Worm (Caenorhabditis elegans) whole organism, young adult: ENCODE data around the gene F44E5.17.

Source experiments
- B0019.2 ChIP-seq: fragments of 200-800 bp; sonication (Bioruptor generic); conservative IDR thresholded peaks from 2 replicates; pipeline ENCODE4 v1.3.6; 2022; ENCODE audit warnings: missing genetic modification reagents, missing genetic modification characterization, missing compliant biosample characterization
- B0035.1 ChIP-seq: sonication (generic microtip); optimal IDR thresholded peaks from 2 replicates; lab custom pipeline; 2016; ENCODE audit warnings: missing genetic modification characterization, mild to moderate bottlenecking, missing compliant biosample characterization, missing genotype, missing genetic modification reagents
- B0336.3 ChIP-seq: fragments of 200-800 bp; sonication (Bioruptor generic); IDR thresholded peaks from 2 replicates; pipeline ENCODE4 v1.3.6; 2022; ENCODE audit warnings: missing genetic modification characterization, missing compliant biosample characterization
- C06A6.2 ChIP-seq: fragments of 200-800 bp; sonication (Bioruptor generic); conservative IDR thresholded peaks from 2 replicates; pipeline ENCODE4 v1.3.6; 2022; ENCODE audit warnings: missing genetic modification characterization, missing compliant biosample characterization
- F23B12.7 ChIP-seq: sonication (generic microtip); optimal IDR thresholded peaks from 2 replicates; lab custom pipeline; 2017; ENCODE audit warnings: missing genetic modification characterization, mild to moderate bottlenecking, missing compliant biosample characterization, antibody characterized with exemption, moderate library complexity; ENCODE audit not compliant: insufficient read depth
- F37B4.10 ChIP-seq: fragments of 200-800 bp; sonication (Bioruptor generic); IDR thresholded peaks from 2 replicates; pipeline ENCODE4 v1.3.6; 2022; ENCODE audit warnings: missing genetic modification characterization, missing compliant biosample characterization
- F55B11.4 ChIP-seq: sonication (generic microtip); optimal IDR thresholded peaks from 2 replicates; lab custom pipeline; 2016; ENCODE audit warnings: missing compliant biosample characterization, missing genetic modification characterization, borderline replicate concordance; ENCODE audit not compliant: insufficient read depth
- K11D2.4 ChIP-seq: fragments of 200-800 bp; sonication (Bioruptor generic); IDR thresholded peaks from 2 replicates; pipeline ENCODE4 v1.3.6; 2022; ENCODE audit warnings: missing genetic modification reagents, missing genetic modification characterization, missing compliant biosample characterization
- K12H6.12 ChIP-seq: fragments of 200-800 bp; sonication (Bioruptor generic); optimal IDR thresholded peaks from 2 replicates; lab custom pipeline; 2018; ENCODE audit warnings: mild to moderate bottlenecking, missing genetic modification characterization, missing compliant biosample characterization
- T07F8.4 ChIP-seq: sonication (generic microtip); optimal IDR thresholded peaks from 2 replicates; lab custom pipeline; 2016; ENCODE audit warnings: mild to moderate bottlenecking, missing genetic modification characterization, moderate library complexity, missing compliant biosample characterization
- Y53F4B.3 ChIP-seq: fragments of 200-800 bp; sonication (Bioruptor generic); IDR thresholded peaks from 2 replicates; pipeline ENCODE4 v1.3.6; 2022; ENCODE audit warnings: missing genetic modification reagents, missing genetic modification characterization, missing compliant biosample characterization
- Y56A3A.18 ChIP-seq: fragments of 200-800 bp; sonication (Bioruptor generic); IDR thresholded peaks from 2 replicates; pipeline ENCODE4 v1.3.6; 2022; ENCODE audit warnings: missing genetic modification reagents, missing genetic modification characterization, missing compliant biosample characterization
- Y67H2A.10 ChIP-seq: fragments of 200-800 bp; sonication (Bioruptor generic); conservative IDR thresholded peaks from 2 replicates; pipeline ENCODE4 v1.3.6; 2022; ENCODE audit warnings: missing genetic modification reagents, missing genetic modification characterization, missing compliant biosample characterization
- ZK185.1 ChIP-seq: sonication (generic microtip); optimal IDR thresholded peaks from 2 replicates; lab custom pipeline; 2016; ENCODE audit warnings: mild to moderate bottlenecking, missing genetic modification characterization, missing compliant biosample characterization; ENCODE audit not compliant: poor library complexity, severe bottlenecking
- akir-1 ChIP-seq: fragments of 200-800 bp; sonication (Bioruptor generic); optimal IDR thresholded peaks from 2 replicates; lab custom pipeline; 2018; ENCODE audit warnings: mild to moderate bottlenecking, missing genetic modification characterization, moderate library complexity, missing compliant biosample characterization
- ccch-3 ChIP-seq: fragments of 200-800 bp; sonication (Bioruptor generic); optimal IDR thresholded peaks from 2 replicates; lab custom pipeline; 2018; ENCODE audit warnings: mild to moderate bottlenecking, missing genetic modification characterization, missing compliant biosample characterization
- die-1 ChIP-seq: sonication (generic microtip); optimal IDR thresholded peaks from 2 replicates; lab custom pipeline; 2016; ENCODE audit warnings: missing genotype, mild to moderate bottlenecking, missing genetic modification characterization, missing compliant biosample characterization
- dpff-1 ChIP-seq: sonication (generic microtip); optimal IDR thresholded peaks from 2 replicates; lab custom pipeline; 2017; ENCODE audit warnings: mild to moderate bottlenecking, missing genetic modification characterization, missing compliant biosample characterization
- efl-1 ChIP-seq: fragments of 150-350 bp; optimal IDR thresholded peaks from 2 replicates; lab custom pipeline; 2014; ENCODE audit warnings: missing biosample characterization, missing genetic modification reagents, missing genetic modification characterization
- ekl-4 ChIP-seq: fragments of 200-800 bp; sonication (Bioruptor generic); IDR thresholded peaks from 2 replicates; pipeline ENCODE4 v1.3.6; 2022; ENCODE audit warnings: missing genetic modification reagents, missing genetic modification characterization, missing compliant biosample characterization
- hlh-12 ChIP-seq: sonication (generic microtip); optimal IDR thresholded peaks from 2 replicates; lab custom pipeline; 2016; ENCODE audit warnings: missing genetic modification characterization, missing compliant biosample characterization
- hlh-26 ChIP-seq: fragments of 200-800 bp; sonication (Bioruptor generic); conservative IDR thresholded peaks from 2 replicates; pipeline ENCODE4 v1.3.6; 2022; ENCODE audit warnings: missing genetic modification reagents, missing genetic modification characterization, missing compliant biosample characterization
- hsf-1 ChIP-seq: fragments of 200-800 bp; sonication (Bioruptor generic); IDR thresholded peaks from 2 replicates; pipeline ENCODE4 v1.3.6; 2022; ENCODE audit warnings: missing genetic modification reagents, missing genetic modification characterization, missing compliant biosample characterization
- lag-1 ChIP-seq: fragments of 200-800 bp; sonication (Bioruptor generic); IDR thresholded peaks from 2 replicates; pipeline ENCODE4 v1.3.6; 2022; ENCODE audit warnings: missing genetic modification reagents, missing genetic modification characterization, missing compliant biosample characterization
- let-607 ChIP-seq, 2 experiments: fragments of 200-800 bp in 1 of 2; sonication (Bioruptor generic) in 1 of 2; sonication (generic microtip) in 1 of 2; optimal IDR thresholded peaks; 2 replicates each; lab custom pipeline; 2016 to 2018; ENCODE audit warnings: mild to moderate bottlenecking in 2 of 2, missing compliant biosample characterization in 2 of 2, missing genetic modification characterization in 2 of 2, moderate library complexity in 2 of 2, missing genotype in 1 of 2
- lsl-1 ChIP-seq: fragments of 200-800 bp; sonication (Bioruptor generic); optimal IDR thresholded peaks from 2 replicates; lab custom pipeline; 2018; ENCODE audit warnings: mild to moderate bottlenecking, missing genetic modification characterization, moderate library complexity, missing compliant biosample characterization
- madf-3 ChIP-seq: fragments of 200-800 bp; sonication (Bioruptor generic); IDR thresholded peaks from 2 replicates; pipeline ENCODE4 v1.3.6; 2022; ENCODE audit warnings: missing genetic modification reagents, missing genetic modification characterization, missing compliant biosample characterization
- madf-6 ChIP-seq: fragments of 200-800 bp; sonication (Bioruptor generic); IDR thresholded peaks from 2 replicates; pipeline ENCODE4 v1.3.6; 2022; ENCODE audit warnings: missing genetic modification reagents, missing genetic modification characterization, missing compliant biosample characterization
- mxl-1 ChIP-seq: sonication (generic microtip); optimal IDR thresholded peaks from 2 replicates; lab custom pipeline; 2016; ENCODE audit warnings: missing genetic modification characterization, missing compliant biosample characterization
- nfya-1 ChIP-seq: sonication (generic microtip); optimal IDR thresholded peaks from 2 replicates; lab custom pipeline; 2017; ENCODE audit warnings: antibody characterized with exemption, missing compliant biosample characterization, missing genetic modification characterization, borderline replicate concordance; ENCODE audit not compliant: insufficient read depth
- nhr-27 ChIP-seq: fragments of 200-800 bp; sonication (Bioruptor generic); optimal IDR thresholded peaks from 2 replicates; lab custom pipeline; 2018; ENCODE audit warnings: mild to moderate bottlenecking, missing genetic modification characterization, moderate library complexity, missing compliant biosample characterization
- nhr-80 ChIP-seq: sonication (generic microtip); optimal IDR thresholded peaks from 2 replicates; lab custom pipeline; 2016; ENCODE audit warnings: missing genetic modification characterization, missing compliant biosample characterization
- nhr-90 ChIP-seq: sonication (generic microtip); optimal IDR thresholded peaks from 2 replicates; lab custom pipeline; 2016; ENCODE audit warnings: missing genotype, mild to moderate bottlenecking, missing genetic modification characterization, missing compliant biosample characterization
- rcor-1 ChIP-seq: fragments of 200-800 bp; sonication (Bioruptor generic); IDR thresholded peaks from 2 replicates; pipeline ENCODE4 v1.3.6; 2022; ENCODE audit warnings: missing genetic modification reagents, missing genetic modification characterization, missing compliant biosample characterization
- rec-8 ChIP-seq, 2 experiments: sonication (generic microtip); optimal IDR thresholded peaks; 2 replicates each; lab custom pipeline; 2016; ENCODE audit warnings: mild to moderate bottlenecking in 2 of 2, missing genetic modification characterization in 2 of 2, missing genetic modification reagents in 2 of 2, missing genotype in 2 of 2, missing biosample characterization in 1 of 2, missing compliant biosample characterization in 1 of 2, moderate library complexity in 1 of 2
- sdz-38 ChIP-seq: sonication (generic microtip); optimal IDR thresholded peaks from 2 replicates; lab custom pipeline; 2016; ENCODE audit warnings: missing genotype, missing genetic modification characterization, missing compliant biosample characterization
- sea-2 ChIP-seq: fragments of 200-800 bp; sonication (Bioruptor generic); IDR thresholded peaks from 2 replicates; pipeline ENCODE4 v1.3.6; 2022; ENCODE audit warnings: missing genetic modification characterization, missing compliant biosample characterization
- snpc-3.4 ChIP-seq: sonication (generic microtip); optimal IDR thresholded peaks from 2 replicates; lab custom pipeline; 2017; ENCODE audit warnings: missing genetic modification characterization, mild to moderate bottlenecking, missing compliant biosample characterization, antibody characterized with exemption, moderate library complexity, missing genotype, missing genetic modification reagents
- snpc-4 ChIP-seq, 5 experiments: fragments of 150-350 bp in 1 of 5; sonication (generic microtip) in 4 of 5; optimal IDR thresholded peaks; 2 replicates each; lab custom pipeline; 2014 to 2018; ENCODE audit warnings: missing genetic modification characterization in 5 of 5, missing biosample characterization in 3 of 5, antibody characterized with exemption in 2 of 5, mild to moderate bottlenecking in 2 of 5, missing compliant biosample characterization in 2 of 5, missing genotype in 2 of 5, moderate library complexity in 2 of 5, missing genetic modification reagents in 1 of 5
- tbp1 ChIP-seq: fragments of 200-800 bp; sonication (Bioruptor generic); optimal IDR thresholded peaks from 2 replicates; lab custom pipeline; 2018; ENCODE audit warnings: mild to moderate bottlenecking, missing genetic modification characterization, missing compliant biosample characterization
- tbx-9 ChIP-seq: sonication (generic microtip); optimal IDR thresholded peaks from 2 replicates; lab custom pipeline; 2016; ENCODE audit warnings: borderline replicate concordance, missing genetic modification characterization, inconsistent platforms, missing compliant biosample characterization
- tlf-1 ChIP-seq: fragments of 200-800 bp; sonication (Bioruptor generic); optimal IDR thresholded peaks from 2 replicates; lab custom pipeline; 2018; ENCODE audit warnings: mild to moderate bottlenecking, missing genetic modification characterization, missing compliant biosample characterization
- xnd-1 ChIP-seq: sonication (generic microtip); optimal IDR thresholded peaks from 2 replicates; lab custom pipeline; 2016; ENCODE audit warnings: missing genotype, missing genetic modification reagents, missing genetic modification characterization, missing compliant biosample characterization
- zfh-2 ChIP-seq: fragments of 200-800 bp; sonication (Bioruptor generic); conservative IDR thresholded peaks from 2 replicates; pipeline ENCODE4 v1.3.6; 2022; ENCODE audit warnings: missing genetic modification reagents, missing genetic modification characterization, missing compliant biosample characterization
- ztf-18 ChIP-seq: sonication (generic microtip); optimal IDR thresholded peaks from 2 replicates; lab custom pipeline; 2016; ENCODE audit warnings: missing genotype, mild to moderate bottlenecking, missing genetic modification characterization, missing compliant biosample characterization
- ztf-22 ChIP-seq: fragments of 200-800 bp; sonication (Bioruptor generic); optimal IDR thresholded peaks from 2 replicates; lab custom pipeline; 2018; ENCODE audit warnings: mild to moderate bottlenecking, missing genetic modification characterization, moderate library complexity, missing compliant biosample characterization
- ztf-26 ChIP-seq: sonication (generic microtip); optimal IDR thresholded peaks from 2 replicates; lab custom pipeline; 2017; ENCODE audit warnings: missing genetic modification characterization, missing compliant biosample characterization

The F44E5.17 gene

DNA sequence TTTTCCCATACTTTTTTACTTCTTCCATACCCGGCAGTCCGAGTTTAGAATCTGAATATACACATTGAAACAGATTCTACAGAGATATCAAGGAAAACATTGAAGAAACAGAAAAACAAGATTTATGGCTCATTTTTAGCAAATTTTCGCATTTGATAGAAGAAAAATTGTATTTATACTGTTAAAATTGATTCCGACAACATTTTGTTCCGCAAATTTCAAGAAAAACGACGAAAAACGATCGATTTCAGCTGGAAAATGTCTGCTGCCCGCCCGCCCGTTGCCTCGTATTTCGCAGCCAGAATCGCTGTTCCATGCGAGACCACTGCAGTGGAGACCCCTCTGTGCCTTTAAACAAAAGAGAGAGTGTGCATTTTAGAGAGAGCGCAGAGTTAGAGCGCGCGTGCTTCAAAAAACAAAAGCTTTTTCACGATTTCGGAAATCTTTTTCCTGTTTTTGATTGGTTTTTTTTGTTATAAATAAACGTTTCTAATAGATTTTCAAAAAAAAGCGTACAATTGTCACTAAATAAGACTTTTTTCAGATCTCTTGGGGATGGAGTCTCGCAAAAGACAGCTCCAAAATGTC, 29.6 kb upstream of the F44E5.17 start, which contains the start of the genes patr-1 and dna-2 (continued):
- TF ChIP-seq F55B11.4 (tag; lab: Kevin White, UChicago) = no peak
- no peak for TF ChIP-seq Y53F4B.3 (GFP tag; lab: Robert Waterston, UW)
- TF ChIP-seq madf-3 = 0 out of 2 replicates have a peak, but pooled peaks have one; percentile 21
- TF ChIP-seq ztf-18 (tag; lab: Kevin White, UChicago) = peak; percentile 16
- TF ChIP-seq hlh-26 (GFP tag; lab: Robert Waterston, UW) = no peak
- no peak for TF ChIP-seq ZK185.1 (tag; lab: Kevin White, UChicago)
- no peak for TF ChIP-seq tbx-9 (tag; lab: Kevin White, UChicago)
- TF ChIP-seq ztf-22 (GFP tag; lab: Kevin White, UChicago) = no peak
- peak; percentile 59 for TF ChIP-seq efl-1 (GFP tag; lab: Kevin White, UChicago)
- TF ChIP-seq nfya-1 (tag; lab: Kevin White, UChicago) = no peak
- peak; percentile 12 for TF ChIP-seq snpc-3.4
- TF ChIP-seq sdz-38 (tag; lab: Kevin White, UChicago) = no peak
- peak; percentile 59; the same call in 1 of the 2 replicates for TF ChIP-seq zfh-2 (GFP tag; lab: Robert Waterston, UW)
- no peak for TF ChIP-seq die-1 (tag; lab: Kevin White, UChicago)
- TF ChIP-seq Y67H2A.10 (GFP tag; lab: Robert Waterston, UW) = no peak
- TF ChIP-seq nhr-27 (tag; lab: Kevin White, UChicago) = no peak
- no peak for TF ChIP-seq hsf-1 (GFP tag; lab: Robert Waterston, UW)
- TF ChIP-seq akir-1 (GFP tag; lab: Kevin White, UChicago) = no peak
- TF ChIP-seq lsl-1 = peak; percentile 65
- no peak for TF ChIP-seq mxl-1 (tag; lab: Kevin White, UChicago)
- TF ChIP-seq K12H6.12 = no peak
- no peak for TF ChIP-seq lag-1 (GFP tag; lab: Robert Waterston, UW)
- TF ChIP-seq K11D2.4 = no peak
- TF ChIP-seq nhr-90 (tag; lab: Kevin White, UChicago) = no peak
- peak; percentile 24 for TF ChIP-seq nhr-80 (tag; lab: Kevin White, UChicago)
- TF ChIP-seq tlf-1 (GFP tag; lab: Kevin White, UChicago) = no peak
- no peak for TF ChIP-seq F37B4.10 (GFP tag; lab: Robert Waterston, UW)
- TF ChIP-seq hlh-12 (tag; lab: Kevin White, UChicago) = no peak
- TF ChIP-seq B0336.3 = no peak
- no peak for TF ChIP-seq B0019.2 (GFP tag; lab: Robert Waterston, UW)
- no peak for TF ChIP-seq xnd-1 (tag; lab: Kevin White, UChicago)
- TF ChIP-seq B0035.1 (tag; lab: Kevin White, UChicago) = no peak
- no peak for TF ChIP-seq ztf-26 (tag; lab: Kevin White, UChicago)
- TF ChIP-seq madf-6 (GFP tag; lab: Robert Waterston, UW) = peak; percentile 57
- no peak for TF ChIP-seq C06A6.2 (GFP tag; lab: Robert Waterston, UW)
- no peak for TF ChIP-seq let-607 (tag; optimal IDR thresholded peaks at IDR 0.05; lab: Kevin White, UChicago)
- no peak for TF ChIP-seq rec-8 (tag; optimal IDR thresholded peaks at IDR 0.05; lab: Kevin White, UChicago)
- TF ChIP-seq ekl-4 (GFP tag; lab: Robert Waterston, UW) = 0 out of 2 replicates have a peak, but pooled peaks have one; percentile 8
- no peak for TF ChIP-seq T07F8.4 (tag; lab: Kevin White, UChicago)
- TF ChIP-seq dpff-1 = no peak
- no peak for TF ChIP-seq snpc-4 (GFP tag; optimal IDR thresholded peaks at IDR 0.05; lab: Kevin White, UChicago)
- TF ChIP-seq snpc-4 (tag; optimal IDR thresholded peaks at IDR 0.05; lab: Kevin White, UChicago) = peak in 3 of 4 experiments; percentile 7 to 63 (median 44)
- TF ChIP-seq sea-2 (GFP tag; lab: Robert Waterston, UW) = no peak
- TF ChIP-seq tbp1 (GFP tag; lab: Kevin White, UChicago) = peak; percentile 1
- no peak for TF ChIP-seq ccch-3
- peak; percentile 63 for TF ChIP-seq F23B12.7 (tag; lab: Kevin White, UChicago)
- TF ChIP-seq rcor-1 (GFP tag; lab: Robert Waterston, UW) = no peak
- TF ChIP-seq Y56A3A.18 (GFP tag; lab: Robert Waterston, UW) = no peak
